Worm (Caenorhabditis elegans) whole organism, midembryonic: ENCODE measurements around the gene ret-1.
A peak's percentile ranks its signal among the peaks of the same experiment; 100 is the strongest.

Experiments used
- T22C8.4 ChIP-seq: fragments of 200-800 bp; sonication (Bioruptor generic); IDR thresholded peaks from 2 replicates; pipeline ENCODE4 v1.3.6; 2022; ENCODE audit warnings: missing genetic modification characterization, missing compliant biosample characterization
- cog-1 ChIP-seq: sonication (generic microtip); optimal IDR thresholded peaks from 2 replicates; lab custom pipeline; 2016; ENCODE audit warnings: missing genetic modification characterization, missing compliant biosample characterization
- flt-1 ChIP-seq: fragments of 200-800 bp; sonication (Bioruptor generic); IDR thresholded peaks from 2 replicates; pipeline ENCODE4 v1.3.6; 2022; ENCODE audit warnings: missing genetic modification characterization, missing compliant biosample characterization
- klf-2 ChIP-seq: fragments of 200-800 bp; sonication (Bioruptor generic); conservative IDR thresholded peaks from 2 replicates; pipeline ENCODE4 v1.3.6; 2022; ENCODE audit warnings: missing genetic modification reagents, missing genetic modification characterization, missing compliant biosample characterization
- med-1 ChIP-seq: sonication (generic microtip); optimal IDR thresholded peaks from 2 replicates; lab custom pipeline; 2017; ENCODE audit warnings: missing genetic modification characterization, mild to moderate bottlenecking, missing compliant biosample characterization, antibody characterized with exemption, missing genetic modification reagents; ENCODE audit not compliant: insufficient read depth
- ref-1 ChIP-seq: fragments of 200-800 bp; sonication (Bioruptor generic); conservative IDR thresholded peaks from 2 replicates; pipeline ENCODE4 v1.3.6; 2022; ENCODE audit warnings: missing genetic modification reagents, missing genetic modification characterization, missing compliant biosample characterization
- tab-1 ChIP-seq: fragments of 200-800 bp; sonication (Bioruptor generic); IDR thresholded peaks from 2 replicates; pipeline ENCODE4 v1.3.6; 2022; ENCODE audit warnings: missing genetic modification characterization, missing compliant biosample characterization
- ztf-23 ChIP-seq: fragments of 200-800 bp; sonication (Bioruptor generic); IDR thresholded peaks from 2 replicates; pipeline ENCODE4 v1.3.6; 2022; ENCODE audit warnings: missing genetic modification reagents, missing genetic modification characterization, missing compliant biosample characterization
- ztf-29 ChIP-seq: fragments of 200-800 bp; sonication (Bioruptor generic); IDR thresholded peaks from 2 replicates; pipeline ENCODE4 v1.3.6; 2022; ENCODE audit warnings: missing genetic modification reagents, missing genetic modification characterization, missing compliant biosample characterization

The ret-1 gene

ce11 chrV:14868181-14868580, 21.0 kb upstream of the ret-1 start, which contains the start of gene gcy-14:
gcy-14 (minus strand) TSS chrV:14868281.
- TF ChIP-seq flt-1 = no peak

- TF ChIP-seq ref-1 (GFP tag; lab: Robert Waterston, UW) (no peak), klf-2 (GFP tag; lab: Robert Waterston, UW) (no peak), ztf-23 (GFP tag; lab: Robert Waterston, UW) (no peak), T22C8.4 (no peak), cog-1 (tag; lab: Kevin White, UChicago) (no peak), flt-1 (no peak), tab-1 (no peak), med-1 (no peak), ztf-29 (GFP tag; lab: Robert Waterston, UW) (no peak)
Measured at ce11 chrV:14859380-14859779, 12.2 kb upstream of the ret-1 start.

ce11 chrV:14858503-14858902, 11.3 kb upstream of the ret-1 start, which contains the start of gene npr-13:
npr-13 (minus strand) TSS chrV:14858603.
- TF ChIP-seq klf-2 (GFP tag; lab: Robert Waterston, UW) (no peak), med-1 (no peak)

ce11 chrV:14855626-14856025, 8.4 kb upstream of the ret-1 start:
- peak; percentile 84 for TF ChIP-seq tab-1
- peak; percentile 78; the same call in 1 of the 2 replicates for TF ChIP-seq ztf-23 (GFP tag; lab: Robert Waterston, UW)
- TF ChIP-seq ztf-29 (GFP tag; lab: Robert Waterston, UW) = no peak
- TF ChIP-seq med-1 = peak; percentile 44
- TF ChIP-seq ref-1 (GFP tag; lab: Robert Waterston, UW) = peak; percentile 80
- TF ChIP-seq cog-1 (tag; lab: Kevin White, UChicago) = no peak
- TF ChIP-seq klf-2 (GFP tag; lab: Robert Waterston, UW) = peak; percentile 46; the same call in 1 of the 2 replicates
- peak; percentile 62; the same call in 1 of the 2 replicates for TF ChIP-seq T22C8.4

- no peak for TF ChIP-seq klf-2 (GFP tag; lab: Robert Waterston, UW)
- no peak for TF ChIP-seq cog-1 (tag; lab: Kevin White, UChicago)
- TF ChIP-seq tab-1 = no peak
- no peak for TF ChIP-seq ref-1 (GFP tag; lab: Robert Waterston, UW)
- TF ChIP-seq med-1 = no peak
- no peak for TF ChIP-seq ztf-23 (GFP tag; lab: Robert Waterston, UW)
- TF ChIP-seq ztf-29 (GFP tag; lab: Robert Waterston, UW) = no peak
- no peak for TF ChIP-seq T22C8.4
- TF ChIP-seq flt-1 = no peak
Measured at ce11 chrV:14854261-14854660, 7.0 kb upstream of the ret-1 start.

ce11 chrV:14853739-14854138, 6.5 kb upstream of the ret-1 start:
- TF ChIP-seq klf-2 (GFP tag; lab: Robert Waterston, UW) (no peak), tab-1 (no peak), ref-1 (GFP tag; lab: Robert Waterston, UW) (no peak), flt-1 (no peak), T22C8.4 (no peak), ztf-23 (GFP tag; lab: Robert Waterston, UW) (no peak), cog-1 (tag; lab: Kevin White, UChicago) (no peak), med-1 (no peak), ztf-29 (GFP tag; lab: Robert Waterston, UW) (no peak)

ce11 chrV:14852620-14853019, 5.4 kb upstream of the ret-1 start:
- TF ChIP-seq med-1 = no peak
- TF ChIP-seq klf-2 (GFP tag; lab: Robert Waterston, UW) = no peak
- no peak for TF ChIP-seq ref-1 (GFP tag; lab: Robert Waterston, UW)
- no peak for TF ChIP-seq flt-1
- TF ChIP-seq tab-1 = no peak
- no peak for TF ChIP-seq ztf-29 (GFP tag; lab: Robert Waterston, UW)
- TF ChIP-seq ztf-23 (GFP tag; lab: Robert Waterston, UW) = no peak
- TF ChIP-seq T22C8.4 = no peak
- no peak for TF ChIP-seq cog-1 (tag; lab: Kevin White, UChicago)

ce11 chrV:14851972-14852371, 4.8 kb upstream of the ret-1 start:
- TF ChIP-seq tab-1 = no peak
- TF ChIP-seq ztf-29 (GFP tag; lab: Robert Waterston, UW) = no peak
- TF ChIP-seq klf-2 (GFP tag; lab: Robert Waterston, UW) = no peak
- TF ChIP-seq T22C8.4 = no peak
- TF ChIP-seq med-1 = no peak
- TF ChIP-seq cog-1 (tag; lab: Kevin White, UChicago) = no peak
- TF ChIP-seq ref-1 (GFP tag; lab: Robert Waterston, UW) = no peak
- no peak for TF ChIP-seq ztf-23 (GFP tag; lab: Robert Waterston, UW)
- TF ChIP-seq flt-1 = no peak

- no peak for TF ChIP-seq med-1
- no peak for TF ChIP-seq T22C8.4
- TF ChIP-seq ztf-29 (GFP tag; lab: Robert Waterston, UW) = no peak
- TF ChIP-seq tab-1 = no peak
- no peak for TF ChIP-seq klf-2 (GFP tag; lab: Robert Waterston, UW)
- no peak for TF ChIP-seq ztf-23 (GFP tag; lab: Robert Waterston, UW)
- TF ChIP-seq cog-1 (tag; lab: Kevin White, UChicago) = no peak
- TF ChIP-seq flt-1 = no peak
- TF ChIP-seq ref-1 (GFP tag; lab: Robert Waterston, UW) = no peak
Measured at ce11 chrV:14851206-14851605, 4.0 kb upstream of the ret-1 start.

- TF ChIP-seq cog-1 (tag; lab: Kevin White, UChicago) (no peak), ztf-29 (GFP tag; lab: Robert Waterston, UW) (no peak), med-1 (no peak), ref-1 (GFP tag; lab: Robert Waterston, UW) (no peak), tab-1 (no peak), T22C8.4 (no peak), flt-1 (no peak), ztf-23 (GFP tag; lab: Robert Waterston, UW) (no peak), klf-2 (GFP tag; lab: Robert Waterston, UW) (no peak)
Measured at ce11 chrV:14850530-14850929, 3.3 kb upstream of the ret-1 start.

- TF ChIP-seq ztf-29 (GFP tag; lab: Robert Waterston, UW) (no peak), flt-1 (no peak), ref-1 (GFP tag; lab: Robert Waterston, UW) (no peak), klf-2 (GFP tag; lab: Robert Waterston, UW) (no peak), med-1 (no peak), T22C8.4 (no peak), tab-1 (no peak), cog-1 (tag; lab: Kevin White, UChicago) (no peak)
Measured at ce11 chrV:14849628-14850027, 2.4 kb upstream of the ret-1 start.
